Worm (Caenorhabditis elegans): ENCODE data around the gene F38B7.2.

DNA sequence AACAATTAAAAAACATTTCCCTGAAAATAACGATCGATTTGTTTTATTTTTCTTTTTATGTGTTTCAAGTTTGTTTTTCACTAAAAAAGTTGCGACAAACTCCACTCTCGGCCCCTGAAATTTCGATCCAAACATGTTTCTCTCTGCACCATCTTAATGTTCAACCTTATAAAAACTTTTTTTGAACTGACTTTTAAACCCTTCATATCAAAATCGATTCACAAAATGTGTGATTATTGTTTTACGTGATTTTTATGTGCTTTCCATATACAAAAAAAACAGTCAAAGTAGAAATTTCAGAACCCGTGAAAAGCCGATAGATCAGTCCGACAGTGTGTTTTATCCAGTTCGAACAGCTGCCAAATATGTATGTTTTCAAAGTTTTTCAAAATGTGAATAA, 16.2 kb upstream of the F38B7.2 start, which contains the start of gene ccch-1:
- TF ChIP-seq snpc-4 (tag; optimal IDR thresholded peaks at IDR 0.05) (no peak), nhr-28 (tag; optimal IDR thresholded peaks at IDR 0.05) (no peak), unc-62 (GFP tag; optimal IDR thresholded peaks at IDR 0.05) (no peak), mab-5 (tag; optimal IDR thresholded peaks at IDR 0.05) (no peak), nhr-237 (tag; optimal IDR thresholded peaks at IDR 0.05) (no peak)

Measured in whole organism, mixed stage, embryonic.